Fruit fly (Drosophila melanogaster): ENCODE data around the gene CG10274.

The CG10274 gene

DNA sequence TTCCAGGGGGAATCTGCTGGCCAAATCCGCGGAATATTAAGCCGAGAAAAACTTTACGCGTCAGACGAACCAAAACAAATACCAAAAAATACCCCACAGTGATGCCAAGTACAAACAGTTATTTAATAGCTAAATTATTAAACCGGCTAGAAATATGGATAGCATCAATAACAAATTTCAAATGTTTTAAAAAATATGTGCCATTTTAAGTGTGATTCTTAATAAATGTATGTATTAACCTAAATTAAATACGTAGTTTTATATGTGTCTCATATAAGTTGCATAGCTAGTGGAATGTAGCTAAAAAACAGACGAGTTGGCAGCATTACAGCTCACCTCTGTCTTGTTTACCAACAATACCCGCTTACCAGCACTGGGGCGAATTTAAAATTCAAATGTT is at the start of gene CG10274:
Gene CG10274, minus strand, starts transcription at position 54 of the 400 bp plus-strand sequence.
- TF ChIP-seq Hr96 (GFP tag; optimal IDR thresholded peaks at IDR 0.05) (peak; percentile 68), kay (GFP tag; ENCODE audit: borderline replicate concordance) (no peak), ovo (GFP tag; optimal IDR thresholded peaks at IDR 0.05) (peak; percentile 52), bab1 (GFP tag; optimal IDR thresholded peaks at IDR 0.05) (peak; percentile 61), CG14711 (tag; optimal IDR thresholded peaks at IDR 0.05) (peak; percentile 76), tj (GFP tag; optimal IDR thresholded peaks at IDR 0.05) (peak; percentile 42), toe (GFP tag; optimal IDR thresholded peaks at IDR 0.05) (peak; percentile 79), cnc (optimal IDR thresholded peaks at IDR 0.05) (no peak), CG1620 (GFP tag; optimal IDR thresholded peaks at IDR 0.05) (peak; percentile 82), cic (GFP tag; optimal IDR thresholded peaks at IDR 0.05) (peak; percentile 23), Mnt (GFP tag; optimal IDR thresholded peaks at IDR 0.05) (peak; percentile 41), Crg-1 (GFP tag; optimal IDR thresholded peaks at IDR 0.05) (peak; percentile 74), pad (GFP tag; optimal IDR thresholded peaks at IDR 0.05) (peak; percentile 70), CG33017 (tag; optimal IDR thresholded peaks at IDR 0.05) (peak; percentile 45), CG7045 (GFP tag; optimal IDR thresholded peaks at IDR 0.05) (peak; percentile 67), CG12768 (GFP tag; optimal IDR thresholded peaks at IDR 0.05) (peak; percentile 73), CG5204 (GFP tag; optimal IDR thresholded peaks at IDR 0.05) (no peak), Clk (GFP tag; optimal IDR thresholded peaks at IDR 0.05) (peak; percentile 52), CG7101 (tag; optimal IDR thresholded peaks at IDR 0.05) (peak; percentile 77), CG11617 (GFP tag; optimal IDR thresholded peaks at IDR 0.05) (peak; percentile 75)

DNA sequence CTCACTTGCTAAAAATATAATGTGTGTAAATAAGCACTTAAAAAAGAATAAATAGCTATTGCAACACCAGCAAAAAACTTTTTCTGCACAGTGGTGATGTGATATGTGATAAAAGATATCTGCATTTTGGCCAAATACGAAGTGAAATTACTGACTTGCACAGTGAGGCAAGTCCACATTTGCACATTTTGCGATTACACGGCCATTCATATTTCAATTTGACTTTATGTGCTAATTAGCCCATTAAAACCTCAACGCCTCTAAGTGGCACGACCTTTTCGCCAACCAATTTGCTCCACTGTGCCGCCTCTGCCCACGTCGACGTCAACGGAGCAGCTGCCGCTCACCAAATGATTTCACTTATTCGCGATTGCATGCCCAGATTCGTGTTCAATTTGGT is 38.6 kb upstream of the CG10274 start, which contains the start of gene CG33946:
Gene CG33946, plus strand, starts transcription at position 392 of the 400 bp plus-strand sequence.
- TF ChIP-seq tj (GFP tag; optimal IDR thresholded peaks at IDR 0.05) (peak; percentile 87), CG11617 (GFP tag; optimal IDR thresholded peaks at IDR 0.05) (no peak), Clk (GFP tag; optimal IDR thresholded peaks at IDR 0.05) (no peak), CG1620 (GFP tag; optimal IDR thresholded peaks at IDR 0.05) (peak; percentile 0), bab1 (GFP tag; optimal IDR thresholded peaks at IDR 0.05) (peak; percentile 5)

DNA sequence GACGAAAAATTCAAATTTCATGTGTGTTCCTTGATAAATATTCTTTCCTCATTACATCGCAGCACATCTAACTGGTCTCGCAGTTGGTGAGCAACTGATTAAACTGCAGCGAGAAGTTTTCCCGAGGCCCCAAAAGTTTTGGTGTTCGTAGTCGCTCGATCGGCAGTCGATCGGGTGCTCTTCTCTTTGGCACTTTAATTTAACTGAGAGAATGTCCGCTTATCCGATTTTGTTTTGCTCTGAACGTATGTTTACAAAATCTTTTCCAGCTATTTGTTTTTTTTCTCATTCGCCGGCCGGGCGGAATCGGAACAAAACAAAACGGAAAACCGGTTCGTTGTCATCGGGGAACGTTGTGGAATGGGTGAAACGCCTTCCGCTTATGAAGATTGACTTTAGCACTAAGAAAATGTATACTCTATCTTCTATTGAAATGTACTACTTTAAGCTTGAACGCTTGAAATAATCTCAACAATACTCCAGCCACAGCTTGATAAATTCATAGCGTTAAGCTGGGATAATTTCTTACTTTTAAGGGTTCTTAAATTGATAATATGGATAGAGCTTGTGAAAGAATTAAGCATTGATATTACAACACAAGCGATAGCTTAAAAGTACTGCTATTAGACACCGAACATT is 37.0 kb upstream of the CG10274 start:
- TF ChIP-seq kay (GFP tag; ENCODE audit: borderline replicate concordance) = peak; percentile 86
- no peak for TF ChIP-seq CG7045 (GFP tag; optimal IDR thresholded peaks at IDR 0.05)

DNA sequence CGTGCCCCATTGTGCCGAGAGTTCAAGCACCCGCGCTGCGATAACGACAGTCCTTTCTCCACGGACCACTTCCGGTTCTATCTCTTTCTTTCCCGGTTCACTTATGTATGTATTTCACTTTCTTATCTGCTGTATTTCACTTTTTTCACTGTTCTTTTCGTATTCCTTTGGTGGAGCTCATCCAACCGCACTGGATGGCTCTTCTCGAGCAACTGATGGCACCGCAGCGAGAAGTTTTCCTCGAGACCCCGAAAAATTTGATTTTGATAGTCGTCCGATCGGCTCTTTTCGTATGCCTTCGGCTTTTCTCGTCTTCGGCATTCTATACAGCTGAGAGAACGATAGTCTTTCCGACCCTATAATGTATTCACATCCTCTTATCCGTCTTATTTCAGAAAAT is 36.2 kb upstream of the CG10274 start, which contains the start of gene LanA:
Gene LanA, minus strand, starts transcription at position 217 of the 400 bp plus-strand sequence.
- TF ChIP-seq tj (GFP tag; optimal IDR thresholded peaks at IDR 0.05) (peak; percentile 33), pad (GFP tag; optimal IDR thresholded peaks at IDR 0.05) (no peak)

DNA sequence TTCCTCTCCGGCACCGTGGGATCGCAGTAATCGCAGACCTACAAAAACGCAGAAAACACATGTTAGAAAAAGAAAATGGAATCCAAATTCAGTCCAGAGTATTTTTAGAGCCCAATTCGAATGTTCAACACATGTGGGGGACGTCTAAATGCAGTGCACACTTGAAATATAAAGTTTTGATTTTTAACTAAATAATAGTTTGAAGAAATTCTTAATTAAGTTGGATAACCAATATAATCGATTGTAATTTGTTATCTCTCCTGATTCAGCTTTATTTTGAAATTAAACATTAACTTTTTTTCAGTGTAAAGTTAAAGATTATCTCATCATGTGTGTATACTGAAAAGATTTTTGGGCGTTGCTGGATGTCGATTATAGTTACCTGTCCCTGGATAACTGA is 35.6 kb upstream of the CG10274 start:
- TF ChIP-seq CG7045 (GFP tag; optimal IDR thresholded peaks at IDR 0.05) (no peak), Hr96 (GFP tag; optimal IDR thresholded peaks at IDR 0.05) (no peak), Mnt (GFP tag; optimal IDR thresholded peaks at IDR 0.05) (no peak), toe (GFP tag; optimal IDR thresholded peaks at IDR 0.05) (no peak), CG1620 (GFP tag; optimal IDR thresholded peaks at IDR 0.05) (no peak), tj (GFP tag; optimal IDR thresholded peaks at IDR 0.05) (no peak), CG33017 (tag; optimal IDR thresholded peaks at IDR 0.05) (no peak), CG7101 (tag; optimal IDR thresholded peaks at IDR 0.05) (no peak), ovo (GFP tag; optimal IDR thresholded peaks at IDR 0.05) (no peak), kay (GFP tag; ENCODE audit: borderline replicate concordance) (no peak), CG14711 (tag; optimal IDR thresholded peaks at IDR 0.05) (no peak), bab1 (GFP tag; optimal IDR thresholded peaks at IDR 0.05) (no peak), Crg-1 (GFP tag; optimal IDR thresholded peaks at IDR 0.05) (no peak), cic (GFP tag; optimal IDR thresholded peaks at IDR 0.05) (no peak), CG12768 (GFP tag; optimal IDR thresholded peaks at IDR 0.05) (no peak)

DNA sequence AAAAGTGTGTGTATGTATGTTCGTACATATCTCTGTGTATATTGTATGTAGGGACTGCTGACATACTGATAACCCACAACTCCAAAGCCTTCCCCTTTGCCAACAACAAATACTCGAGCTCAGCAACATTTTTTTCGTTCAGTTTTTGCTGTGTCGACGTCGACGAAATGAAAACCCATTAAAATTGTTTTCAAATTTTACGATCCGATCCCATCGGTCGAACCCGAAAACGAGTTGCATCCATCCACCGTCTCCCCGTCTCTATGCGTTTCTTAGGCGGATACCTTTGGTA is 35.1 kb upstream of the CG10274 start:
- peak; percentile 88 for TF ChIP-seq pad (GFP tag; optimal IDR thresholded peaks at IDR 0.05)
- TF ChIP-seq tj (GFP tag; optimal IDR thresholded peaks at IDR 0.05) = peak; percentile 96
- TF ChIP-seq CG7101 (tag; optimal IDR thresholded peaks at IDR 0.05) = no peak

DNA sequence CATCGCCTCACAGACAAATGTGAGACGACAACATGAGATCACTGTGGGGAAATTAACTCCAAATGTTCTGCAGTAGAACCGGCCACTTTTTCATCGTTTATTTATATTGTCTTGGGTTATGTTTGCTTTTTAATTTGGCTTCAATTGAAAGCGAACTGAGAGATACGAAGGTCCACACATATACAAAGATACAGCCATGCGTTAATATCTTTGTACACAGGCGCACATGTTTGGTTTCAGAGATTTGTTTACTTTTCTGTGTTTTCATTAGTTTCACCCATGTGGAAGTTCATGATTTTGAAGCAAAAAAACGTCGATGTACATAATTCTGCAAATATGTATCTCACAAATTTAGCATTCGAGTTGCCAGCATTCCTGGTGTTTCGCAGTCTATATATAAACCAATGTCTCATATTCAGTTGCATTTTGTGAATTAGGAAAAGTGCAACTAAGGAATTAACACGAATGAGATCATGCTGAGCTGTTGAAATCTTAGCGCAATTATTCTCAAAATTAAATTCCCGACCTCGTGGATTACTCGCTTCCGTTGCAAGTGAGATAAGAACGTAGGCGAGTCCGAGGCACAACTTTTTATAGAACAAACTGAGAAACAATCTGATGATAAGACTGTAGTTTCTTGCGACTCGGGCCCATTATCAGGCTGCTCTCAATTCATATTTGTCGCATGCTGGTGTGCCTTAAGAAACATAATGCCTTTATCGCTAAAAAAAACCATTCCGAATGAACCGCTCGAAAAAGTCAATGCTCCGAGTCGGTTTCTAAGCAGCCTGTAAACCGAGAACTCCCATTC is 34.6 kb upstream of the CG10274 start:
- TF ChIP-seq pad (GFP tag; optimal IDR thresholded peaks at IDR 0.05) (no peak), toe (GFP tag; optimal IDR thresholded peaks at IDR 0.05) (no peak), Hr96 (GFP tag; optimal IDR thresholded peaks at IDR 0.05) (no peak), CG14711 (tag; optimal IDR thresholded peaks at IDR 0.05) (no peak), bab1 (GFP tag; optimal IDR thresholded peaks at IDR 0.05) (no peak), Crg-1 (GFP tag; optimal IDR thresholded peaks at IDR 0.05) (no peak), cic (GFP tag; optimal IDR thresholded peaks at IDR 0.05) (no peak), tj (GFP tag; optimal IDR thresholded peaks at IDR 0.05) (no peak), Mnt (GFP tag; optimal IDR thresholded peaks at IDR 0.05) (no peak), Clk (GFP tag; optimal IDR thresholded peaks at IDR 0.05) (no peak), CG1620 (GFP tag; optimal IDR thresholded peaks at IDR 0.05) (no peak), CG11617 (GFP tag; optimal IDR thresholded peaks at IDR 0.05) (no peak), cnc (optimal IDR thresholded peaks at IDR 0.05) (no peak)

Measured in whole organism, adult.